Worm (Caenorhabditis elegans): ENCODE measurements around the gene pfd-4.

Gene pfd-4

ce11 chrIV:11315688-11316087, 681 bp downstream of the pfd-4 start:
- no peak for TF ChIP-seq lim-7 (GFP tag; IDR thresholded peaks at IDR 0.05)
- no peak for TF ChIP-seq zip-2 (tag; optimal IDR thresholded peaks at IDR 0.05)
- no peak for TF ChIP-seq nhr-28 (tag; optimal IDR thresholded peaks at IDR 0.05)
- TF ChIP-seq T26A8.4 (GFP tag; IDR thresholded peaks at IDR 0.05), result no peak
- no peak for TF ChIP-seq tra-1 (GFP tag; IDR thresholded peaks at IDR 0.05)
- TF ChIP-seq Y75B8A.6 (GFP tag; IDR thresholded peaks at IDR 0.05), result no peak
- no peak for TF ChIP-seq php-3 (GFP tag; IDR thresholded peaks at IDR 0.05)
- no peak for TF ChIP-seq skn-1 (tag; optimal IDR thresholded peaks at IDR 0.05)
- TF ChIP-seq pha-4 (GFP tag; IDR thresholded peaks at IDR 0.05), result no peak
- no peak for TF ChIP-seq pha-4 (tag; optimal IDR thresholded peaks at IDR 0.05)
- no peak for TF ChIP-seq lin-29 (GFP tag; IDR thresholded peaks at IDR 0.05)
- no peak for TF ChIP-seq madf-5 (GFP tag; IDR thresholded peaks at IDR 0.05)
- no peak for TF ChIP-seq nhr-42 (GFP tag; IDR thresholded peaks at IDR 0.05)
- TF ChIP-seq mdt-29 (GFP tag; IDR thresholded peaks at IDR 0.05), result no peak
- TF ChIP-seq rbr-2 (tag; optimal IDR thresholded peaks at IDR 0.05), result no peak
- no peak for TF ChIP-seq ces-1 (GFP tag; optimal IDR thresholded peaks at IDR 0.05)
- no peak for TF ChIP-seq T20F7.1 (GFP tag; optimal IDR thresholded peaks at IDR 0.05)
- no peak for TF ChIP-seq ZK337.2 (GFP tag; IDR thresholded peaks at IDR 0.05)
- TF ChIP-seq nhr-10 (tag; optimal IDR thresholded peaks at IDR 0.05), result no peak
- no peak for TF ChIP-seq aha-1 (tag)

ce11 chrIV:11316106-11316505, 1.1 kb downstream of the pfd-4 start:
- TF ChIP-seq mes-2 (tag; optimal IDR thresholded peaks at IDR 0.05; ENCODE audit: poor library complexity, severe bottlenecking), result no peak
- no peak for TF ChIP-seq nhr-237 (tag; optimal IDR thresholded peaks at IDR 0.05)
- TF ChIP-seq F10B5.3 (tag; optimal IDR thresholded peaks at IDR 0.05), result no peak
- no peak for TF ChIP-seq duxl-1 (tag; optimal IDR thresholded peaks at IDR 0.05; ENCODE audit: poor library complexity)
- TF ChIP-seq F26F4.8 (GFP tag; conservative IDR thresholded peaks at IDR 0.05), result no peak
- TF ChIP-seq jun-1 (tag; optimal IDR thresholded peaks at IDR 0.05), result no peak
- TF ChIP-seq nhr-48 (tag; optimal IDR thresholded peaks at IDR 0.05), result no peak
- no peak for TF ChIP-seq rbr-2 (tag; optimal IDR thresholded peaks at IDR 0.05)
- TF ChIP-seq nhr-28 (tag; optimal IDR thresholded peaks at IDR 0.05), result no peak

ce11 chrIV:11316640-11317039, 1.6 kb downstream of the pfd-4 start:
- TF ChIP-seq nhr-111 (GFP tag; optimal IDR thresholded peaks at IDR 0.05) (no peak), nhr-42 (GFP tag; IDR thresholded peaks at IDR 0.05) (no peak), unc-62 (GFP tag; optimal IDR thresholded peaks at IDR 0.05 in 1 of 2) (peak in 1 of 2 experiments; percentile 85), unc-62 (tag; optimal IDR thresholded peaks at IDR 0.05) (no peak)

- TF ChIP-seq spr-3 (GFP tag; optimal IDR thresholded peaks at IDR 0.05), result no peak
- no peak for TF ChIP-seq nhr-77 (tag; optimal IDR thresholded peaks at IDR 0.05)
- TF ChIP-seq ceh-62 (tag; optimal IDR thresholded peaks at IDR 0.05), result no peak
- no peak for TF ChIP-seq ctbp-1 (GFP tag; IDR thresholded peaks at IDR 0.05)
- no peak for TF ChIP-seq ZK337.2 (GFP tag; IDR thresholded peaks at IDR 0.05)
- TF ChIP-seq egl-27 (tag; optimal IDR thresholded peaks at IDR 0.05), result no peak
- no peak for TF ChIP-seq dve-1 (tag; optimal IDR thresholded peaks at IDR 0.05; ENCODE audit: insufficient read depth)
- TF ChIP-seq daf-19 (GFP tag; conservative IDR thresholded peaks at IDR 0.05), result no peak
These were observed 2.1 kb downstream of the pfd-4 start, which contains the start of gene gspd-1 for ce11 chrIV:11317119-11317518. Gene gspd-1 (plus strand): TSS chrIV:11317419.

Measured in whole organism, L4 larva.